Worm (Caenorhabditis elegans): Measurements from ENCODE around the gene E02C12.9.

The E02C12.9 gene

DNA sequence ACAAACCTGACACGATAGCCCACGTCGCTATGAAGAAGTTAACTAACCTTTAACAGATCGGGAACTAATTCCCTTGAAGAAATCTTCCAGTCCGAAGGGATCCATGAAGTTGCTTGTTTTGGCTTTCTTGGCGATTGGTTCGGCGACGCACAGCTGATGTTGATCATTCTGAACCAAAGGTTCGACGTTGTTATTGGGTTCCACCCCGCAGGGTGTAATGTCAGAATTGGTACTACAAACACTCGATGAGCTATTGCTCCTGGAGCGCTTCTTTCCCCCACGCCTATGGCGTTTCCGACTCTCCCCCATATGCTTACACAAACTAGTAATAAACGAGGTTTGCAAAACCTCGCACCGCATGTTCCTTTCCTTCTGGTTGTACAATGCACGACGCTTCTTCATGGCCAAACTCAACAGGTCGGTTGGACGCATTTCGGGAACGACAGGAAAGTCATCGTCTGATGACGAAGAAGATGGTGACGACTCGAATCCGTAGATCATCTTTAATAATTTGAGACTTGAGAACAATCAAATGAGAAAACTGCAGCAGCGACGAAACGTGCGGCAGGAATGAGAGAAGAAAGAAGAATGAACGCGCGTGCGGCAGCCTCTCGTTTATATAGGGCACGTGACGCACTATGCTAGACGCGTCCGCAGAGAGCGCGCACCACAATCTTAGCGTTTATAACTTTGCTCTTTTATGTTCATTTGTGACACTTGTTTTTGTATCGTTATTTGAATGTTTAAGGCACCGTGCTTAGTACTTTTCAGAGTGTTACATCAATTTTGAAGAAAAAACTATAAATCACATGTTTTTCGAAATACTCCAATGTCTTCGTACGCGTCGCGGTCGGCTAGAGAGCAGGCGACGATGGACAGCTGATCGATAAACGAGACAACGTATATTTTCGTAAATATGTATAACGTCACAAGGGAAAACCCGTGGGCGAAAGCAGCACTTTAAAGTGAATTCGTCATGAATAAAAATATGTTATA is 31.4 kb downstream of the E02C12.9 start, which contains the start of gene tos-1 (continued):
- TF ChIP-seq dve-1 (tag; optimal IDR thresholded peaks at IDR 0.05; ENCODE audit: insufficient read depth) = peak; percentile 95
- peak; percentile 96 for TF ChIP-seq T26A8.4 (GFP tag; IDR thresholded peaks at IDR 0.05)
- no peak for TF ChIP-seq ceh-44 (GFP tag; IDR thresholded peaks at IDR 0.05)
- peak; percentile 90 for TF ChIP-seq spr-1 (tag; optimal IDR thresholded peaks at IDR 0.05)
- peak; percentile 99 for TF ChIP-seq mdl-1 (tag; optimal IDR thresholded peaks at IDR 0.05)
- TF ChIP-seq attf-4 (tag; optimal IDR thresholded peaks at IDR 0.05) = no peak
- peak; percentile 96 for TF ChIP-seq nhr-77 (tag; optimal IDR thresholded peaks at IDR 0.05)
- peak; percentile 28 for TF ChIP-seq zip-2 (tag; optimal IDR thresholded peaks at IDR 0.05)
- peak; percentile 97 for TF ChIP-seq T20F7.1 (GFP tag; optimal IDR thresholded peaks at IDR 0.05)
- peak; percentile 58 for TF ChIP-seq unc-130 (GFP tag; optimal IDR thresholded peaks at IDR 0.05)
- TF ChIP-seq ama-1 (optimal IDR thresholded peaks at IDR 0.05) = peak; percentile 100
- peak; percentile 91 for TF ChIP-seq lin-29 (GFP tag; IDR thresholded peaks at IDR 0.05)
- no peak for TF ChIP-seq fos-1 (tag; optimal IDR thresholded peaks at IDR 0.05)
- TF ChIP-seq mxl-3 (GFP tag; optimal IDR thresholded peaks at IDR 0.05) = peak; percentile 95
- peak; percentile 84 for TF ChIP-seq lin-38 (GFP tag; IDR thresholded peaks at IDR 0.05)
- no peak for TF ChIP-seq F26F4.8 (GFP tag; conservative IDR thresholded peaks at IDR 0.05)
- TF ChIP-seq lin-15B (tag; optimal IDR thresholded peaks at IDR 0.05) = peak; percentile 58
- no peak for TF ChIP-seq ceh-82 (tag; optimal IDR thresholded peaks at IDR 0.05)
- TF ChIP-seq ZK337.2 (GFP tag; IDR thresholded peaks at IDR 0.05) = no peak
- TF ChIP-seq lim-7 (GFP tag; IDR thresholded peaks at IDR 0.05) = peak; percentile 36; the same call in 1 of the 2 replicates
- no peak for TF ChIP-seq snpc-1.2 (GFP tag; IDR thresholded peaks at IDR 0.05)
- peak; percentile 99 for TF ChIP-seq dmd-6 (GFP tag; IDR thresholded peaks at IDR 0.05)
- peak; percentile 96 for TF ChIP-seq nhr-25 (tag; optimal IDR thresholded peaks at IDR 0.05; ENCODE audit: borderline replicate concordance, insufficient read depth)
- peak; percentile 87 for TF ChIP-seq daf-19 (GFP tag; conservative IDR thresholded peaks at IDR 0.05)
- TF ChIP-seq Y48G9A.11 (GFP tag; IDR thresholded peaks at IDR 0.05) = peak; percentile 93
- TF ChIP-seq daf-8 (GFP tag; IDR thresholded peaks at IDR 0.05) = 0 out of 2 replicates have a peak, but pooled peaks have one; percentile 62
- TF ChIP-seq unc-62 (GFP tag; optimal IDR thresholded peaks at IDR 0.05 in 1 of 2) = peak; percentile 37 to 100
- peak; percentile 70 for TF ChIP-seq unc-62 (tag; optimal IDR thresholded peaks at IDR 0.05)
- no peak for TF ChIP-seq R02D3.7 (tag; optimal IDR thresholded peaks at IDR 0.05)
- TF ChIP-seq nhr-48 (tag; optimal IDR thresholded peaks at IDR 0.05) = peak; percentile 97
- peak; percentile 90 for TF ChIP-seq vab-7 (GFP tag; IDR thresholded peaks at IDR 0.05)
- peak; percentile 94 for TF ChIP-seq php-3 (GFP tag; IDR thresholded peaks at IDR 0.05)
- TF ChIP-seq zfp-2 (tag; optimal IDR thresholded peaks at IDR 0.05) = peak; percentile 88
- TF ChIP-seq snpc-4 (tag; optimal IDR thresholded peaks at IDR 0.05) = peak; percentile 33
- TF ChIP-seq hif-1 (tag; optimal IDR thresholded peaks at IDR 0.05) = peak; percentile 92 to 96
- peak; percentile 95 for TF ChIP-seq gei-8 (GFP tag; optimal IDR thresholded peaks at IDR 0.05)
- TF ChIP-seq F49E8.2 (tag; optimal IDR thresholded peaks at IDR 0.05; ENCODE audit: borderline replicate concordance) = peak; percentile 64
- TF ChIP-seq dpl-1 (GFP tag; optimal IDR thresholded peaks at IDR 0.05) = peak; percentile 84
- TF ChIP-seq nhr-102 (tag; optimal IDR thresholded peaks at IDR 0.05) = peak; percentile 97
- TF ChIP-seq spr-3 (GFP tag; optimal IDR thresholded peaks at IDR 0.05) = peak; percentile 85
- TF ChIP-seq F37D6.2 (tag; optimal IDR thresholded peaks at IDR 0.05) = peak; percentile 95
- no peak for TF ChIP-seq Y105C5A.15 (GFP tag; IDR thresholded peaks at IDR 0.05)
- peak; percentile 53 for TF ChIP-seq F10B5.3 (tag; optimal IDR thresholded peaks at IDR 0.05)
- TF ChIP-seq egl-43 (GFP tag; IDR thresholded peaks at IDR 0.05) = no peak
- TF ChIP-seq egl-27 (tag; optimal IDR thresholded peaks at IDR 0.05) = no peak
- peak; percentile 48 to 90; a peak in 1 of 4 replicates for TF ChIP-seq madf-5 (GFP tag; IDR thresholded peaks at IDR 0.05)
- TF ChIP-seq rbr-2 (tag; optimal IDR thresholded peaks at IDR 0.05) = peak; percentile 98
- peak; percentile 19 for TF ChIP-seq pqm-1 (tag; optimal IDR thresholded peaks at IDR 0.05)
- peak; percentile 94 for TF ChIP-seq nhr-10 (tag; optimal IDR thresholded peaks at IDR 0.05)

All from whole organism, L4 larva.